Worm (Caenorhabditis elegans) whole organism, L1 larva: ENCODE data around the gene sra-26.
A peak's percentile ranks its signal among the peaks of the same experiment; 100 is the strongest.

Experiments
- C04F5.9 ChIP-seq: sonication (generic microtip); optimal IDR thresholded peaks from 2 replicates; lab custom pipeline; 2016; ENCODE audit warnings: missing genetic modification characterization, missing compliant biosample characterization
- F16B12.6 ChIP-seq: fragments of 150-350 bp; optimal IDR thresholded peaks from 2 replicates; lab custom pipeline; 2014; ENCODE audit warnings: missing biosample characterization, missing genetic modification characterization
- blmp-1 ChIP-seq: fragments of 150-350 bp; optimal IDR thresholded peaks from 2 replicates; lab custom pipeline; 2014; ENCODE audit warnings: missing biosample characterization, missing genetic modification characterization
- ces-1 ChIP-seq: fragments of 150-350 bp; optimal IDR thresholded peaks from 2 replicates; lab custom pipeline; 2014; ENCODE audit warnings: missing biosample characterization, missing genetic modification reagents, missing genetic modification characterization
- dsc-1 ChIP-seq: sonication (generic microtip); optimal IDR thresholded peaks from 2 replicates; lab custom pipeline; 2016; ENCODE audit warnings: mild to moderate bottlenecking, missing genetic modification characterization, missing compliant biosample characterization
- fos-1 ChIP-seq: fragments of 150-350 bp; optimal IDR thresholded peaks from 2 replicates; lab custom pipeline; 2014; ENCODE audit warnings: missing biosample characterization, missing genetic modification characterization
- mdl-1 ChIP-seq, 2 experiments: fragments of 150-350 bp; optimal IDR thresholded peaks; 2 replicates each; lab custom pipeline; 2014 to 2017; ENCODE audit warnings: missing biosample characterization in 2 of 2, missing genetic modification characterization in 2 of 2, inconsistent platforms in 1 of 2
- nhr-19 ChIP-seq: fragments of 200-800 bp; sonication (Bioruptor generic); conservative IDR thresholded peaks from 2 replicates; pipeline ENCODE4 v1.3.6; 2022; ENCODE audit warnings: missing genetic modification characterization, missing compliant biosample characterization
- nhr-237 ChIP-seq: fragments of 150-350 bp; optimal IDR thresholded peaks from 2 replicates; lab custom pipeline; 2014; ENCODE audit warnings: missing biosample characterization, missing genetic modification characterization
- nhr-28 ChIP-seq: fragments of 150-350 bp; optimal IDR thresholded peaks from 2 replicates; lab custom pipeline; 2014; ENCODE audit warnings: missing biosample characterization, missing genetic modification characterization
- nhr-47 ChIP-seq: sonication (generic microtip); optimal IDR thresholded peaks from 2 replicates; lab custom pipeline; 2016; ENCODE audit warnings: mild to moderate bottlenecking, missing genetic modification characterization, moderate library complexity, missing compliant biosample characterization
- nhr-85 ChIP-seq: sonication (generic microtip); peaks from one replicate; lab custom pipeline; 2016; ENCODE audit warnings: missing genetic modification characterization, inconsistent platforms, missing compliant biosample characterization
- nhr-90 ChIP-seq: sonication (generic microtip); optimal IDR thresholded peaks from 2 replicates; lab custom pipeline; 2016; ENCODE audit warnings: mild to moderate bottlenecking, missing genetic modification characterization, missing compliant biosample characterization; ENCODE audit not compliant: poor library complexity
- pag-3 ChIP-seq: sonication (generic microtip); optimal IDR thresholded peaks from 2 replicates; lab custom pipeline; 2017; ENCODE audit warnings: missing genetic modification characterization, mild to moderate bottlenecking, missing compliant biosample characterization, antibody characterized with exemption, borderline replicate concordance; ENCODE audit not compliant: insufficient read depth
- snu-23 ChIP-seq: sonication (generic microtip); optimal IDR thresholded peaks from 2 replicates; lab custom pipeline; 2016; ENCODE audit warnings: missing genetic modification characterization, missing compliant biosample characterization
- xbp-1 ChIP-seq: sonication (generic microtip); optimal IDR thresholded peaks from 2 replicates; lab custom pipeline; 2016; ENCODE audit warnings: missing genetic modification characterization, missing compliant biosample characterization
- zip-4 ChIP-seq: fragments of 200-800 bp; sonication (Bioruptor generic); optimal IDR thresholded peaks from 2 replicates; lab custom pipeline; 2018; ENCODE audit warnings: mild to moderate bottlenecking, missing genetic modification characterization, moderate library complexity, missing compliant biosample characterization

The sra-26 gene

DNA sequence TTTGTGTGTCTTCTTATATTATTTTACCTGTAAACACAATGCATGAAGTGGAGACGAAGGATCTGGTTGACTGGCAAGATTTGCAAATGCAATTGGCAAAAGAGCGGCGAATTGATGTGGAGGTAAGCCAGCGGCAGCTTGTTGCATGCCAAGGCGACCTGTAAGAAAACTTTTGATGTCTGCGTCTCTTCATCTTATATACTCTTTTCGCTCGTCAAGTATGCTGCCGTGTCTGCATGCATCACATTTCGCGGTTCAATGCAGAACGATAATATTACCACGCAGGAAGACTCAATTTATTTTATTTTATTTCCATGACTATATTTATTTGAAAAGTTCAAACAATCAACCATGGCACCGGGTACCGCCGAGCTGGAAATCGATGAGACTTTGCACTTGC, 50.6 kb downstream of the sra-26 start, which contains the start of gene vps-33.2 (continued):
- peak; percentile 36 for TF ChIP-seq dsc-1 (tag; lab: Kevin White, UChicago)
- peak; percentile 60 for TF ChIP-seq snu-23 (GFP tag; lab: Kevin White, UChicago)
- TF ChIP-seq mdl-1 (tag; optimal IDR thresholded peaks at IDR 0.05; lab: Kevin White, UChicago) = peak in 1 of 2 experiments; percentile 58
- peak; percentile 95 for TF ChIP-seq F16B12.6
- TF ChIP-seq zip-4 (GFP tag; lab: Kevin White, UChicago) = no peak
- peak; percentile 0 for TF ChIP-seq nhr-90 (tag; lab: Kevin White, UChicago)
- TF ChIP-seq ces-1 (GFP tag; lab: Kevin White, UChicago) = no peak
- TF ChIP-seq nhr-47 (tag; lab: Kevin White, UChicago) = peak; percentile 66
- peak; percentile 25 for TF ChIP-seq pag-3 (tag; lab: Kevin White, UChicago)
- peak; percentile 4 for TF ChIP-seq blmp-1
- peak; percentile 42 for TF ChIP-seq fos-1 (tag; lab: Kevin White, UChicago)
- peak; percentile 57 for TF ChIP-seq nhr-85 (tag; lab: Kevin White, UChicago)
- peak; percentile 33 for TF ChIP-seq xbp-1
- no peak for TF ChIP-seq nhr-28 (tag; lab: Kevin White, UChicago)
- TF ChIP-seq nhr-237 (tag; lab: Kevin White, UChicago) = no peak
- TF ChIP-seq nhr-19 (GFP tag; lab: Robert Waterston, UW) = peak; percentile 53
- TF ChIP-seq C04F5.9 (tag; lab: Kevin White, UChicago) = peak; percentile 13
